Worm (Caenorhabditis elegans) whole organism, L2 larva: ENCODE data around the gene Y55F3BR.10.

Experiments
- ceh-82 ChIP-seq: fragments of 150-350 bp; optimal IDR thresholded peaks from 2 replicates; lab custom pipeline; 2014; ENCODE audit warnings: missing biosample characterization, missing genetic modification characterization
- elt-3 ChIP-seq: sonication (generic microtip); optimal IDR thresholded peaks from 2 replicates; lab custom pipeline; 2017; ENCODE audit warnings: missing biosample characterization, missing genetic modification characterization
- nhr-11 ChIP-seq: fragments of 150-350 bp; optimal IDR thresholded peaks from 2 replicates; lab custom pipeline; 2014; ENCODE audit warnings: missing biosample characterization, missing genetic modification characterization
- nhr-237 ChIP-seq: fragments of 150-350 bp; optimal IDR thresholded peaks from 2 replicates; lab custom pipeline; 2014; ENCODE audit warnings: missing biosample characterization, missing genetic modification characterization
- ztf-11 ChIP-seq: sonication (generic microtip); optimal IDR thresholded peaks from 2 replicates; lab custom pipeline; 2017; ENCODE audit warnings: missing biosample characterization, missing genetic modification characterization

- TF ChIP-seq ztf-11 (tag; lab: Kevin White, UChicago) (no peak), nhr-237 (tag; lab: Kevin White, UChicago) (no peak), ceh-82 (no peak), nhr-11 (tag; lab: Kevin White, UChicago) (no peak), elt-3 (no peak)
Measured at ce11 chrIV:804802-805201, 27.4 kb upstream of the Y55F3BR.10 start, which contains the start of gene Y55F3BL.4.
